Fruit fly (Drosophila melanogaster): ENCODE data around the gene CG14710.

CG14710 gene

DNA sequence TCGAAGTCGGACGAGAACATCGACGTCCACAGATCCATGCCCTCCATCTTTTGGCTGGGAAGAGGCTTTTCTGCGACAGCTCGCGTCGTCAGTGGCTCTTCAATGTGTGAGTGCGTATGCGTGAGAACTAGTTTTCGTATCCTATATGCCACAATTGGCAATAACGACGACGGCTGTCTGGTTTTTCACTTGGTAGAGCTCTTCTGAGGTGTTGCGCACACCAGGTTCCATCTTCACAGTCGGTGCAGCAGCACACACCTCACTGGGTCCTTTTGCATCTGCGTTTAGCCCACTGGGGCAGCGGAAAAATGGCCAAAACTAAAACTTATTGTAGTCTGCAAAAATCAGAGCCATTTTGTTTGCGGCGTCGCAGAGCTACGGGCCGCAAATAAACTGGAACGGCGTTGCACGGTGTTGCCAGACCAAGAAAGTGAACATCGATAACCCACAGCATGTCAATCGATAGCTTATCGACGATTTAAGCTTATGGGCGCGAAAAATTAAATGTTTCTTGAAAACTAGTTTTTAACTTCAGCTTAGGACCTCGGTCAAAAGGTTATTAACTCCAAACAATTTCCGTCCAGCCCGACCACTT is 30.0 kb upstream of the CG14710 start, which contains the start of gene CG6791 (continued):
- TF ChIP-seq CG6175 (GFP tag; IDR thresholded peaks at IDR 0.05), result no peak
- TF ChIP-seq CG9797 (GFP tag; optimal IDR thresholded peaks at IDR 0.05), result peak; percentile 29
- no peak for TF ChIP-seq CG1024 (GFP tag; IDR thresholded peaks at IDR 0.05)
- TF ChIP-seq CG3995 (GFP tag; optimal IDR thresholded peaks at IDR 0.05), result no peak
- TF ChIP-seq CG14667 (GFP tag; IDR thresholded peaks at IDR 0.05), result no peak
- TF ChIP-seq nerfin-2 (GFP tag; IDR thresholded peaks at IDR 0.05; ENCODE audit: partially characterized antibody), result 0 out of 2 replicates have a peak, but pooled peaks have one; percentile 41
- no peak for TF ChIP-seq Lpt (GFP tag; optimal IDR thresholded peaks at IDR 0.05)
- no peak for TF ChIP-seq CG10462 (GFP tag; optimal IDR thresholded peaks at IDR 0.05)
- TF ChIP-seq Stat92E (GFP tag; optimal IDR thresholded peaks at IDR 0.05), result peak in 1 of 3 experiments; percentile 13
- no peak for TF ChIP-seq CG1832 (GFP tag; optimal IDR thresholded peaks at IDR 0.05)
- TF ChIP-seq Spps (tag; optimal IDR thresholded peaks at IDR 0.05), result no peak
- no peak for TF ChIP-seq CG13894 (tag; optimal IDR thresholded peaks at IDR 0.05)
- TF ChIP-seq Eip74EF (GFP tag; optimal IDR thresholded peaks at IDR 0.05), result no peak
- TF ChIP-seq cato (GFP tag; optimal IDR thresholded peaks at IDR 0.05; ENCODE audit: borderline replicate concordance), result no peak
- TF ChIP-seq Kr (GFP tag; optimal IDR thresholded peaks at IDR 0.05), result no peak
- TF ChIP-seq eve (GFP tag; optimal IDR thresholded peaks at IDR 0.05), result no peak
- TF ChIP-seq CG10366 (GFP tag; IDR thresholded peaks at IDR 0.05), result no peak
- no peak for TF ChIP-seq Elba2 (GFP tag; optimal IDR thresholded peaks at IDR 0.05)
- no peak for TF ChIP-seq CG32532 (GFP tag; IDR thresholded peaks at IDR 0.05)
- no peak for TF ChIP-seq CG7556 (GFP tag; optimal IDR thresholded peaks at IDR 0.05)
- TF ChIP-seq az2 (GFP tag; optimal IDR thresholded peaks at IDR 0.05), result no peak
- no peak for TF ChIP-seq Ada2b (GFP tag; IDR thresholded peaks at IDR 0.05)
- no peak for TF ChIP-seq CG7928 (GFP tag; optimal IDR thresholded peaks at IDR 0.05)
- no peak for TF ChIP-seq Awh (GFP tag; IDR thresholded peaks at IDR 0.05)
- no peak for TF ChIP-seq grn (GFP tag; optimal IDR thresholded peaks at IDR 0.05)
- TF ChIP-seq CG13123 (GFP tag; optimal IDR thresholded peaks at IDR 0.05), result no peak
- TF ChIP-seq MESR4 (GFP tag; optimal IDR thresholded peaks at IDR 0.05), result peak; percentile 82
- TF ChIP-seq CG7963 (GFP tag; IDR thresholded peaks at IDR 0.05; ENCODE audit: partially characterized antibody), result peak; percentile 73
- TF ChIP-seq zen2 (GFP tag; IDR thresholded peaks at IDR 0.05; ENCODE audit: partially characterized antibody), result peak; percentile 83
- no peak for TF ChIP-seq CG2199 (GFP tag; IDR thresholded peaks at IDR 0.05)
- TF ChIP-seq disco-r (GFP tag; optimal IDR thresholded peaks at IDR 0.05), result no peak
- no peak for TF ChIP-seq Hr39 (optimal IDR thresholded peaks at IDR 0.05)
- TF ChIP-seq odd (GFP tag; optimal IDR thresholded peaks at IDR 0.05), result no peak
- no peak for TF ChIP-seq CG12219 (GFP tag; optimal IDR thresholded peaks at IDR 0.05)
- no peak for TF ChIP-seq Nf-YB (GFP tag; optimal IDR thresholded peaks at IDR 0.05)
- no peak for TF ChIP-seq CG17612 (GFP tag; IDR thresholded peaks at IDR 0.05)
- TF ChIP-seq toy (GFP tag; IDR thresholded peaks at IDR 0.05), result no peak
- no peak for TF ChIP-seq al (GFP tag; IDR thresholded peaks at IDR 0.05)
- TF ChIP-seq Optix (GFP tag; IDR thresholded peaks at IDR 0.05), result no peak
- no peak for TF ChIP-seq NfI (GFP tag; optimal IDR thresholded peaks at IDR 0.05)
- TF ChIP-seq Trl (optimal IDR thresholded peaks at IDR 0.05), result no peak
- TF ChIP-seq Trl (GFP tag; optimal IDR thresholded peaks at IDR 0.05), result no peak
- no peak for TF ChIP-seq CG7372 (GFP tag; IDR thresholded peaks at IDR 0.05)
- no peak for TF ChIP-seq zfh2 (GFP tag; optimal IDR thresholded peaks at IDR 0.05)
- TF ChIP-seq pb (GFP tag; optimal IDR thresholded peaks at IDR 0.05), result no peak
- no peak for TF ChIP-seq CG15269 (tag; optimal IDR thresholded peaks at IDR 0.05)
- no peak for TF ChIP-seq Ets65A (GFP tag)
- no peak for TF ChIP-seq gsb-n (tag; optimal IDR thresholded peaks at IDR 0.05)
- TF ChIP-seq CG4820 (GFP tag; optimal IDR thresholded peaks at IDR 0.05), result no peak
- TF ChIP-seq sima (GFP tag; optimal IDR thresholded peaks at IDR 0.05), result no peak
- no peak for TF ChIP-seq CrebB (tag; optimal IDR thresholded peaks at IDR 0.05)
- peak; percentile 22 for TF ChIP-seq gfzf (GFP tag; optimal IDR thresholded peaks at IDR 0.05)
